Fruit fly (Drosophila melanogaster) whole organism, embryonic: ENCODE measurements around the gene senju.

ENCODE experiments used
- Bteb2 ChIP-seq: fragments of 200-800 bp; sonication (Bioruptor generic); optimal IDR thresholded peaks from 2 replicates; lab custom pipeline; 2016; ENCODE audit warnings: missing biosample characterization, missing genetic modification characterization
- CG1024 ChIP-seq: fragments of 200-800 bp; sonication (Bioruptor generic); IDR thresholded peaks from 2 replicates; pipeline ENCODE4 v1.3.6; 2022; ENCODE audit warnings: missing biosample characterization, missing genetic modification characterization
- CG10274 ChIP-seq: fragments of 200-800 bp; sonication (Bioruptor generic); optimal IDR thresholded peaks from 3 replicates; lab custom pipeline; 2017; ENCODE audit warnings: missing biosample characterization, mild to moderate bottlenecking, missing genetic modification characterization
- CG10979 ChIP-seq: fragments of 200-800 bp; sonication (Bioruptor generic); optimal IDR thresholded peaks from 2 replicates; lab custom pipeline; 2018; ENCODE audit warnings: missing biosample characterization, mild to moderate bottlenecking, missing genetic modification characterization, moderate library complexity
- CG11695 ChIP-seq: fragments of 200-800 bp; sonication (Bioruptor generic); IDR thresholded peaks from 3 replicates; pipeline ENCODE4 v1.3.6; 2022; ENCODE audit warnings: missing biosample characterization, missing genetic modification characterization
- CG12391 ChIP-seq: fragments of 200-800 bp; sonication (Bioruptor generic); optimal IDR thresholded peaks from 3 replicates; lab custom pipeline; 2018; ENCODE audit warnings: missing biosample characterization, mild to moderate bottlenecking, missing genetic modification characterization, moderate library complexity
- CG14014 ChIP-seq: fragments of 200-800 bp; sonication (Bioruptor generic); IDR thresholded peaks from 2 replicates; pipeline ENCODE4 v1.3.6; 2022; ENCODE audit warnings: missing biosample characterization, missing genetic modification characterization
- CG14860 ChIP-seq: fragments of 200-800 bp; sonication (Bioruptor generic); IDR thresholded peaks from 3 replicates; pipeline ENCODE4 v1.3.6; 2022; ENCODE audit warnings: missing biosample characterization, missing genetic modification characterization; ENCODE audit not compliant: partially characterized antibody
- CG14965 ChIP-seq: fragments of 200-800 bp; sonication (Bioruptor generic); optimal IDR thresholded peaks from 2 replicates; lab custom pipeline; 2016; ENCODE audit warnings: missing biosample characterization, missing genetic modification characterization, borderline replicate concordance
- CG15269 ChIP-seq: fragments of 200-800 bp; sonication (Bioruptor generic); optimal IDR thresholded peaks from 2 replicates; lab custom pipeline; 2018; ENCODE audit warnings: missing biosample characterization, mild to moderate bottlenecking, missing genetic modification characterization, moderate library complexity
- CG15479 ChIP-seq: fragments of 200-800 bp; sonication (Bioruptor generic); optimal IDR thresholded peaks from 3 replicates; lab custom pipeline; 2019; ENCODE audit warnings: missing biosample characterization, mild to moderate bottlenecking, missing genetic modification characterization, moderate library complexity
- CG1603 ChIP-seq: fragments of 200-800 bp; sonication (Bioruptor generic); optimal IDR thresholded peaks from 2 replicates; lab custom pipeline; 2019; ENCODE audit warnings: missing biosample characterization, mild to moderate bottlenecking, missing genetic modification characterization, moderate library complexity
- CG16863 ChIP-seq: fragments of 200-800 bp; sonication (Bioruptor generic); optimal IDR thresholded peaks from 3 replicates; lab custom pipeline; 2016; ENCODE audit warnings: missing biosample characterization, missing genetic modification characterization
- CG18619 ChIP-seq: fragments of 200-800 bp; sonication (Bioruptor generic); optimal IDR thresholded peaks from 3 replicates; lab custom pipeline; 2017; ENCODE audit warnings: missing biosample characterization, mild to moderate bottlenecking, missing genetic modification characterization
- CG2199 ChIP-seq: fragments of 200-800 bp; sonication (Bioruptor generic); IDR thresholded peaks from 3 replicates; pipeline ENCODE4 v1.3.6; 2022; ENCODE audit warnings: missing biosample characterization, missing genetic modification characterization
- CG2712 ChIP-seq: fragments of 200-800 bp; optimal IDR thresholded peaks from 3 replicates; lab custom pipeline; 2019; ENCODE audit warnings: missing biosample characterization, mild to moderate bottlenecking, missing genetic modification characterization, moderate library complexity
- CG32772 ChIP-seq: fragments of 200-800 bp; sonication (Bioruptor generic); IDR thresholded peaks from 2 replicates; pipeline ENCODE4 v1.3.6; 2022; ENCODE audit warnings: missing biosample characterization, missing genetic modification characterization
- CG34422 ChIP-seq: fragments of 200-800 bp; sonication (Bioruptor generic); IDR thresholded peaks from 3 replicates; pipeline ENCODE4 v1.3.6; 2022; ENCODE audit warnings: missing biosample characterization, missing genetic modification characterization
- CG3726 ChIP-seq: fragments of 200-800 bp; sonication (Bioruptor generic); IDR thresholded peaks from 3 replicates; pipeline ENCODE4, ENCODE4 v1.3.6; 2022; ENCODE audit warnings: missing biosample characterization, missing genetic modification characterization
- CG4424 ChIP-seq: fragments of 200-800 bp; sonication (Bioruptor generic); optimal IDR thresholded peaks from 3 replicates; lab custom pipeline; 2016; ENCODE audit warnings: missing biosample characterization, missing genetic modification characterization
- CG4617 ChIP-seq: fragments of 200-800 bp; sonication (Bioruptor generic); optimal IDR thresholded peaks from 3 replicates; lab custom pipeline; 2016; ENCODE audit warnings: missing biosample characterization, missing genetic modification characterization, borderline replicate concordance
- CG7786 ChIP-seq: fragments of 200-800 bp; sonication (Bioruptor generic); optimal IDR thresholded peaks from 2 replicates; lab custom pipeline; 2016; ENCODE audit warnings: missing biosample characterization, missing genetic modification characterization
- CG7839 ChIP-seq: fragments of 200-800 bp; sonication (Bioruptor generic); optimal IDR thresholded peaks from 3 replicates; lab custom pipeline; 2018; ENCODE audit warnings: missing biosample characterization, mild to moderate bottlenecking, missing genetic modification characterization, moderate library complexity
- Camta ChIP-seq: fragments of 200-800 bp; sonication (Bioruptor generic); optimal IDR thresholded peaks from 2 replicates; lab custom pipeline; 2016; ENCODE audit warnings: missing biosample characterization, missing genetic modification characterization
- HmgD ChIP-seq: fragments of 200-800 bp; sonication (Bioruptor generic); optimal IDR thresholded peaks from 3 replicates; lab custom pipeline; 2016; ENCODE audit warnings: missing biosample characterization, missing genetic modification characterization
- Hsf ChIP-seq: fragments of 200-800 bp; sonication (Bioruptor generic); optimal IDR thresholded peaks from 3 replicates; lab custom pipeline; 2016; ENCODE audit warnings: missing biosample characterization, missing genetic modification characterization
- Lim3 ChIP-seq: fragments of 200-800 bp; sonication (Bioruptor generic); IDR thresholded peaks from 2 replicates; pipeline ENCODE4 v1.3.6; 2022; ENCODE audit warnings: missing biosample characterization, missing genetic modification characterization
- Poxn ChIP-seq: fragments of 200-800 bp; sonication (Bioruptor generic); IDR thresholded peaks from 2 replicates; pipeline ENCODE4 v1.3.6; 2022; ENCODE audit warnings: missing biosample characterization, missing genetic modification characterization
- Ravus ChIP-seq: fragments of 200-800 bp; sonication (Bioruptor generic); IDR thresholded peaks from 2 replicates; pipeline ENCODE4 v1.3.6; 2022; ENCODE audit warnings: missing biosample characterization, missing genetic modification characterization
- Six4 ChIP-seq: fragments of 200-800 bp; sonication (Bioruptor generic); optimal IDR thresholded peaks from 2 replicates; lab custom pipeline; 2016; ENCODE audit warnings: missing biosample characterization, missing genetic modification characterization
- ab ChIP-seq: fragments of 200-800 bp; sonication (Bioruptor generic); optimal IDR thresholded peaks from 2 replicates; lab custom pipeline; 2016; ENCODE audit warnings: missing biosample characterization, missing genetic modification characterization
- abd-A ChIP-seq: fragments of 200-800 bp; sonication (Bioruptor generic); optimal IDR thresholded peaks from 3 replicates; lab custom pipeline; 2019; ENCODE audit warnings: missing biosample characterization, mild to moderate bottlenecking, missing genetic modification characterization, moderate library complexity
- ac ChIP-seq: fragments of 200-800 bp; sonication (Bioruptor generic); optimal IDR thresholded peaks from 3 replicates; lab custom pipeline; 2017; ENCODE audit warnings: missing biosample characterization, mild to moderate bottlenecking, missing genetic modification characterization
- ara ChIP-seq: fragments of 200-800 bp; sonication (Bioruptor generic); IDR thresholded peaks from 2 replicates; pipeline ENCODE4 v1.3.6; 2022; ENCODE audit warnings: missing biosample characterization, missing genetic modification characterization
- btn ChIP-seq: fragments of 200-800 bp; sonication (Bioruptor generic); optimal IDR thresholded peaks from 2 replicates; lab custom pipeline; 2016; ENCODE audit warnings: missing biosample characterization, missing genetic modification characterization
- cg ChIP-seq: fragments of 200-800 bp; sonication (Bioruptor generic); optimal IDR thresholded peaks from 3 replicates; lab custom pipeline; 2019; ENCODE audit warnings: missing biosample characterization, mild to moderate bottlenecking, missing genetic modification characterization, moderate library complexity
- ci ChIP-seq: fragments of 200-800 bp; sonication (Bioruptor generic); IDR thresholded peaks from 3 replicates; pipeline ENCODE4 v1.3.6; 2022; ENCODE audit warnings: missing biosample characterization, missing genetic modification characterization
- disco-r ChIP-seq: fragments of 200-800 bp; sonication (Bioruptor generic); optimal IDR thresholded peaks from 2 replicates; lab custom pipeline; 2016; ENCODE audit warnings: missing biosample characterization, missing genetic modification characterization
- ftz-f1 ChIP-seq: fragments of 200-800 bp; sonication (Bioruptor generic); optimal IDR thresholded peaks from 2 replicates; lab custom pipeline; 2016; ENCODE audit warnings: missing biosample characterization, missing genetic modification characterization
- gsb-n ChIP-seq: fragments of 200-800 bp; sonication (Bioruptor generic); optimal IDR thresholded peaks from 3 replicates; lab custom pipeline; 2018; ENCODE audit warnings: missing biosample characterization, mild to moderate bottlenecking, missing genetic modification characterization
- knrl ChIP-seq: fragments of 200-800 bp; sonication (Bioruptor generic); IDR thresholded peaks from 3 replicates; pipeline ENCODE4 v1.3.6; 2022; ENCODE audit warnings: missing biosample characterization, missing genetic modification characterization; ENCODE audit not compliant: partially characterized antibody
- lov ChIP-seq, 2 experiments: fragments of 200-800 bp in 1 of 2; fragments of >200 bp in 1 of 2; sonication (Bioruptor generic) in 1 of 2; IDR thresholded peaks in 1 of 2; optimal IDR thresholded peaks in 1 of 2; 2 replicates in 1 of 2; 3 replicates in 1 of 2; pipeline versions ENCODE4 v1.3.6 to Lab custom; 2017 to 2022; ENCODE audit warnings: missing biosample characterization in 1 of 2, missing genetic modification characterization in 1 of 2
- luna ChIP-seq: fragments of 200-800 bp; sonication (Bioruptor generic); optimal IDR thresholded peaks from 2 replicates; lab custom pipeline; 2016; ENCODE audit warnings: missing biosample characterization, missing genetic modification characterization
- maf-S ChIP-seq: fragments of 200-800 bp; sonication (Bioruptor generic); optimal IDR thresholded peaks from 2 replicates; lab custom pipeline; 2016; ENCODE audit warnings: missing biosample characterization, missing genetic modification characterization
- ttk ChIP-seq: fragments of 200-800 bp; sonication (Bioruptor generic); IDR thresholded peaks from 2 replicates; pipeline ENCODE4 v2.1.2; 2022; ENCODE audit warnings: missing biosample characterization, missing genetic modification characterization
- twi ChIP-seq: fragments of 200-800 bp; optimal IDR thresholded peaks from 2 replicates; lab custom pipeline; 2019; ENCODE audit warnings: missing biosample characterization, mild to moderate bottlenecking, missing genetic modification characterization, moderate library complexity
- wdn ChIP-seq: fragments of 200-800 bp; sonication (Bioruptor generic); IDR thresholded peaks from 2 replicates; pipeline ENCODE4 v1.3.6; 2022; ENCODE audit warnings: missing biosample characterization, missing genetic modification characterization
- wor ChIP-seq: fragments of 200-800 bp; sonication (Bioruptor generic); IDR thresholded peaks from 2 replicates; pipeline ENCODE4 v1.3.6; 2022; ENCODE audit warnings: missing biosample characterization, missing genetic modification characterization
- z ChIP-seq: fragments of 200-800 bp; sonication (Bioruptor generic); IDR thresholded peaks from 3 replicates; pipeline ENCODE4 v1.3.6; 2022; ENCODE audit warnings: missing biosample characterization, missing genetic modification characterization

The senju gene

DNA sequence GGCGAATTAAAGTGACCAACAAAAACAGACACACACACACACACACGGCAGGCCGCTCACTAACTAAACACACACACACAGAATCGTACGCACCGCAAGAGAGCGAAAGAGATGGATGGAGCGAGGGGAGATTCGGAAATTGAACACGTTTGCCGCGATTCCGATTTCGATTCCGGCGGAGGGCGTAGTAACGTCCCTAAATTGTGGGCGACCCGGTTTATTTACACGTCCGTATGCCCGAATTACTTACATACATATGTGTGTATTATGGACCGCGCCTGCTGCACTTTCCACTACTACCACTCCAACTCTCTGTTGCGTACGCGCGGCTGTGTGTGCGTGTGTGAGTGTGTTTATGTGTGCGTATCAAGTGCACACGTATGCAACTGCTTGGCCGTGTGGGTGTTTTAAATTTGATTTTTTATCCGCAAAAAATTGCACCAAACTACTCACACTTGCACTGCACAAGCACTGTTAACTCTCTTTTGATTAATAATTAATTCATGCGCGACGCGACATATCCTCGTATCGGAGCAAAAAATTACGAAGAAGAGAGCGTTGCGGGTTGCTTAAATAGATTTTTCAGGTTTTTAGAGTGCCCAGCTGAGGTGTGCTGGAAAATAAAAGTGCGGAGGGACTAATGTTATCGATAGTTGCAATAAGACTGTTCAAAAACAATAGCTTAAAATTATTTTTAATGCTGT, 40.5 kb downstream of the senju start, which contains the start of gene Pgant5 (continued):
- TF ChIP-seq CG34422 (GFP tag; lab: Robert Waterston, UW) (0 out of 3 replicates have a peak, but pooled peaks have one; percentile 40), CG10274 (GFP tag; lab: Kevin White, UChicago) (no peak), ab (GFP tag; lab: Kevin White, UChicago) (no peak), ci (GFP tag; lab: Robert Waterston, UW) (0 out of 3 replicates have a peak, but pooled peaks have one; percentile 19), CG32772 (GFP tag; lab: Robert Waterston, UW) (no peak), Bteb2 (no peak), ac (GFP tag; lab: Kevin White, UChicago) (no peak), wdn (GFP tag; lab: Robert Waterston, UW) (no peak), CG11695 (GFP tag; lab: Robert Waterston, UW) (no peak), CG14014 (GFP tag; lab: Robert Waterston, UW) (0 out of 2 replicates have a peak, but pooled peaks have one; percentile 30), CG1603 (tag; lab: Kevin White, UChicago) (peak; percentile 7), knrl (GFP tag; lab: Robert Waterston, UW) (no peak), CG10979 (tag; lab: Kevin White, UChicago) (no peak), abd-A (tag; lab: Kevin White, UChicago) (peak; percentile 43), twi (tag; lab: Kevin White, UChicago) (peak; percentile 66), CG7839 (tag; lab: Kevin White, UChicago) (no peak), CG12391 (tag; lab: Kevin White, UChicago) (peak; percentile 47), HmgD (GFP tag; lab: Kevin White, UChicago) (no peak), Six4 (no peak), z (GFP tag; lab: Robert Waterston, UW) (0 out of 3 replicates have a peak, but pooled peaks have one; percentile 17), cg (GFP tag; lab: Kevin White, UChicago) (peak; percentile 100), lov (optimal IDR thresholded peaks at IDR 0.05; lab: Kevin White, UChicago) (no peak), lov (GFP tag; IDR thresholded peaks at IDR 0.05; lab: Robert Waterston, UW) (no peak), ttk (no peak), Camta (GFP tag; lab: Kevin White, UChicago) (no peak), maf-S (GFP tag; lab: Kevin White, UChicago) (no peak), ara (peak; percentile 6; the same call in 1 of the 2 replicates), disco-r (GFP tag; lab: Kevin White, UChicago) (no peak), btn (GFP tag; lab: Kevin White, UChicago) (peak; percentile 16), gsb-n (tag; lab: Kevin White, UChicago) (no peak), ftz-f1 (GFP tag; lab: Kevin White, UChicago) (no peak), CG4424 (peak; percentile 23), CG15269 (tag; lab: Kevin White, UChicago) (no peak), CG1024 (no peak), wor (GFP tag; lab: Robert Waterston, UW) (no peak), Ravus (GFP tag; lab: Robert Waterston, UW) (no peak), CG3726 (no peak), CG2712 (tag; lab: Kevin White, UChicago) (peak; percentile 16), CG14965 (GFP tag; lab: Kevin White, UChicago) (no peak), CG14860 (GFP tag; lab: Robert Waterston, UW) (peak; percentile 61; the same call in 1 of the 3 replicates), luna (GFP tag; lab: Kevin White, UChicago) (no peak), Lim3 (GFP tag; lab: Robert Waterston, UW) (no peak), CG7786 (GFP tag; lab: Kevin White, UChicago) (no peak), CG4617 (GFP tag; lab: Kevin White, UChicago) (peak; percentile 24), Hsf (no peak), CG2199 (no peak), CG15479 (peak; percentile 79), Poxn (no peak), CG16863 (no peak), CG18619 (GFP tag; lab: Kevin White, UChicago) (no peak)
